Fruit fly (Drosophila melanogaster): Measurements from ENCODE around the gene Dop1R1.

The Dop1R1 gene

DNA sequence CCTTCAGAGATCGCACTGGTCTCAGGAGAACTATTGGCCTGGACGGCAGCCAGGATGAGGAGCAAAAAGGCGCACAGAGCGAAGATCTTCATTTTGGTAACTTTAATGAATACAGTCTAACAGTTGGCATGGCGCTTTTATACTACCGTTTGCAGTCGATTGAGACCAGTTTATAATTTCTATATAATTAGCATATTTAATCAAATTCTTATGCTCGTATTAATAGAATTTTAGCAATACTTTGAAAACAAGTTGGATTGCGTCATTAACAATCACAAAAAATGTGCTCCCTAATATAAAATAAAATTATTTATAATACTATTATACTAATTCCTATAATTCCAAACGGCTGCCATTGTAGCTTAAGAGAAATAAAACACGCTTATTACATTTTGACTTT is 60.3 kb downstream of the Dop1R1 start, which contains the start of gene CG44215:
TSS of gene CG44215 (minus strand) at position 101 of the 400 bp plus-strand sequence.
- TF ChIP-seq CTCF (optimal IDR thresholded peaks at IDR 0.05), result no peak
- TF ChIP-seq CG8478 (optimal IDR thresholded peaks at IDR 0.05), result no peak

- TF ChIP-seq CTCF (optimal IDR thresholded peaks at IDR 0.05) (no peak), CG8478 (optimal IDR thresholded peaks at IDR 0.05) (no peak)
Observed at dm6 chr3R:14153729-14154128, 60.9 kb downstream of the Dop1R1 start, which contains the start of gene Recs1. Gene Recs1 (minus strand): TSS chr3R:14153829.

DNA sequence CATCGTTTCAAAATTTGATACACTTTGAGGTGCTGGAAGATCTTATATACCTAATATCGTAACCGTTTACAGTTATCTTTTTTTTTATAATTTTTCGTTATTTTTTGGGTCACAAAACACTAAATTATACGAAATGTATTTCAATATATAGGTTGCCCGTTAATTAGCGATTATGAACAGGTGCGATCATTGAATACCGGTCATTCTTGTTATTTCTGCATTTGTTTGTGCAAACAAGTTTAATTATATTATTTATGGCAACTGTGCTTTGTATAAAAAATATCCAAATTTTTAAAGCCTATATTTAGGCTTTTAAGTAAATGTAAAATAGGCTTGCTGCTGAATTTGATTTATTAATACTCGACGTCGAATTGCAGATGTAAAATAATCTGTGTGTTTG is 62.1 kb downstream of the Dop1R1 start, which contains the start of gene CG42500:
TSS of gene CG42500 (minus strand) at position 101 of the 400 bp plus-strand sequence.
- TF ChIP-seq CG8478 (optimal IDR thresholded peaks at IDR 0.05) (no peak), CTCF (optimal IDR thresholded peaks at IDR 0.05) (no peak)

dm6 chr3R:14151840-14152239 is 62.8 kb downstream of the Dop1R1 start, which contains the start of gene CG14355:
Gene CG14355 (minus strand): TSS chr3R:14151940.
- TF ChIP-seq CTCF (optimal IDR thresholded peaks at IDR 0.05) (no peak), CG8478 (optimal IDR thresholded peaks at IDR 0.05) (no peak)

DNA sequence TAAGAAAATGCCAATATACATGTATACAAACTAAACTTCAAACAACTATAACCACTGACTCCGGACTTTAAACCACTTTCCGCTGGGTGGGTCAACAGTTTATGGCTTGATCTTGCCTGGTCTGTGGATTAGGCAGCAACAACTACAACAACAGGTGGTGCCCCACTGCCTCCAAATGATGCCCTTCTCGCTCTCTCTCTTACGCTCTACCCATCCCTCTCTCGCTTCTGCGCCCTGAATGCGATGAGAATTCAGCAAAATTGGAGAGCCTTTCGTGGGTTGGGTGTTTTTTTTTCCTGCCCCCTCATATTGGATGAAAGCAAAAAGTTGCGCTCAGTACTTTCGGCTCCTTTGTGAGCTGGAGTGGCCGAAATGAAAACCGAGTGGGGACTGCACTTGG is 73.7 kb downstream of the Dop1R1 start:
- TF ChIP-seq CG8478 (optimal IDR thresholded peaks at IDR 0.05) (no peak), CTCF (optimal IDR thresholded peaks at IDR 0.05) (no peak)

DNA sequence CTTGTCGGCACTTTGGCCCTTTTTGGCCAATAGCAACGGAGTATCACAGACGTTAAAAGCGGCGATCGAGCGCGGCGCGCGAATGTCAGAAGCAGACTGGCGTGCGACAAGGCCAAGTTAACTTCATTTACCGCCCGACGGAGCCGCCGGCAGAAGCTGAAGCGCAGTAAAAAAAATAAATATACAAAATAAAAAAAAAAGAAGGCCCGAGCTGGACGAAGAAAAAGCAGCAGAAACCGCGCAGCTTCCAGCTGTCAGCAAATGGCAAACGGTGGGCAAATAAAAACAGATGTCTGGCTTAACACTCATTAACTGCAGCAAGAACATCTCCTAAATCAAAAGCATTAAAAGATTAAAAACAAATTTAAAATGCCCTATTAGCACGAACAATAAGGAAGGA is 82.6 kb downstream of the Dop1R1 start, which contains the start of gene CG14356:
TSS of gene CG14356 (minus strand) at position 101 of the 400 bp plus-strand sequence.
- TF ChIP-seq CG8478 (optimal IDR thresholded peaks at IDR 0.05) (no peak), CTCF (optimal IDR thresholded peaks at IDR 0.05) (no peak)

DNA sequence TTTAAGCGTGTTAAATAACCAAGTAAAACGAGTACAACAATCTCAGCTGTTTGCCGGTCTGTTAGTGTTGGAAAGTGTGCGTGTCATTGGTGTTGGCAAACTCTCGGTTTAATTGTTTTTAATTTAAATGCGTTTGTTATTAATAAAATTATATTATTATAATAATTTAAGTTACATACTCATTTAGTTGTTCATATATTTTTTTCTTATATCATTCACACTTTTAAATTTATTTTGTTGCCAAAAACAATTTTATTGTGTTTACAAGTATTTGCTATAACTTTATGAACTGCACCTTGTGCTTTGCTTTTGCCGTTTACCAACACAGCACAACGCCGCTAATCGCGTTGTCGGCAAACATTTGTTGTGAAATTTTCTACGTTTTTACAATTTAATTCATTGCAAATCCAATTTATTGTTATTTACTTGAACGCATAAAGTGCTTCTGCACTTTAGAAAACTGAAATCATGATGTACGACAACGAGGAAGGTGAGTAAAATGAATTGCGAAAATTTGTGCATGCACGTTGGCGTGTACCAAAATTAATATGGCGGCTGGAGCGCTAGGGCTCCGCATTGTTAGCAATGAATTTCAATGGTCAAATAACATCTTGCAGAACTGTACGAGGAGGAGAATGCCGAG is 89.0 kb downstream of the Dop1R1 start, which contains the start of the genes 140up and Polr2B:
TSS of gene 140up (minus strand) at position 70 of the 643 bp plus-strand sequence.
TSS of gene Polr2B (plus strand) at position 313 of the 643 bp plus-strand sequence.
- TF ChIP-seq CG8478 (optimal IDR thresholded peaks at IDR 0.05) (no peak), CTCF (optimal IDR thresholded peaks at IDR 0.05) (no peak)

DNA sequence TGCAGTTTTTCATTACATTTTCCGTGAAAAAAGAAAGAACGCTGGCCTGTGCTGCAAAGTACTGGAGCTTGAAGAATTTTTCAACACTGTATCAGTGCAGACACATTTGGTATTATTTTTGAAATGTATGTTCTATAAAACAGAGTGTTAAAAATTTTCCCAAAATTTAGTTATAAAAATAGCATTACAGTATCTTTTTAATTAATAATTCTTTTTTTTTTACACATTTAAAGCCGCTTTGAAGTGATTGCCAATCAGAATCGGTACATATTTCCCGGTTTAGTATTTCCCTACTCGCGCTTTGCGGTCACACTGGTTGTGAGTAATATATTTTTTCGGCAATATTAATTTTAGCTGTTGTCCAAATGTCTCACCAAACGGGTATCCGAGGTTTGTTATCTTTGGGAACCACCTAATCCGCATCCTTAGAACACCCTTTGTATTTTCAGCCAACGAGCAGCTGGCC is 92.2 kb downstream of the Dop1R1 start, which contains the start of the genes Abi and twf:
TSS of gene Abi (minus strand) at position 74 of the 466 bp plus-strand sequence.
TSS of gene twf (plus strand) at position 308 of the 466 bp plus-strand sequence.
- TF ChIP-seq CG8478 (optimal IDR thresholded peaks at IDR 0.05), result no peak
- TF ChIP-seq CTCF (optimal IDR thresholded peaks at IDR 0.05), result no peak

dm6 chr3R:14118350-14118749 is 96.3 kb downstream of the Dop1R1 start, which contains the start of gene Kif19A:
Gene Kif19A (minus strand): TSS chr3R:14118450.
- TF ChIP-seq CG8478 (optimal IDR thresholded peaks at IDR 0.05) (no peak), CTCF (optimal IDR thresholded peaks at IDR 0.05) (no peak)

DNA sequence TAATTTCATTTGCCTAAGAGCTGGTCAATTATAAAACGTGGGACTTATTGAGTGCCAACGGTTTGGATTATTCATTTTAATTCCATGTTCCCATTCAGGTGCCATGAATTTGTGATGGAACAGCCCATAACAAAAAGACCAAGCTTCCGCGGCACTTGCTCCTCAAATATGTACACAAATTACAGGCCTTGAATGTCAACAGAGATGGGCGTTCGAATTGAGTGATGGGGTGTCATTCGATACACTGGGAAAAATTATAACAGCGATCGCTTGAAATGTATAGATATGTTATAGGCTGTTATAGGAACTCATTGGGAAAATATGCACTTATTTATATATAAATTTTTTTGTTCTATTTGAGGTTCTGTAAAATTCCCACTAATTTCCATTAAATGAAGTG is 98.5 kb downstream of the Dop1R1 start:
- TF ChIP-seq CTCF (optimal IDR thresholded peaks at IDR 0.05) (no peak), CG8478 (optimal IDR thresholded peaks at IDR 0.05) (no peak)

Measured in S2 (cell line).